Fruit fly (Drosophila melanogaster) whole organism, embryonic: ENCODE data around the gene bin.
A peak's percentile ranks its signal among the peaks of the same experiment; 100 is the strongest.

ENCODE experiments used
- Asciz ChIP-seq: fragments of 200-800 bp; sonication (Bioruptor generic); optimal IDR thresholded peaks from 2 replicates; lab custom pipeline; 2017; ENCODE audit warnings: missing biosample characterization, mild to moderate bottlenecking, missing genetic modification characterization, missing genetic modification reagents
- CG10543 ChIP-seq: fragments of 200-800 bp; sonication (Bioruptor generic); optimal IDR thresholded peaks from 3 replicates; lab custom pipeline; 2017; ENCODE audit warnings: missing biosample characterization, mild to moderate bottlenecking, missing genetic modification characterization, moderate library complexity
- CG11504 ChIP-seq: fragments of 200-800 bp; sonication (Bioruptor generic); optimal IDR thresholded peaks from 3 replicates; lab custom pipeline; 2019; ENCODE audit warnings: missing biosample characterization, mild to moderate bottlenecking, missing genetic modification characterization, moderate library complexity
- CG11696 ChIP-seq: fragments of 200-800 bp; sonication (Bioruptor generic); IDR thresholded peaks from 2 replicates; pipeline ENCODE4 v1.3.6; 2022; ENCODE audit warnings: missing biosample characterization, missing genetic modification characterization
- CG12071 ChIP-seq: fragments of 200-800 bp; sonication (Bioruptor generic); optimal IDR thresholded peaks from 3 replicates; lab custom pipeline; 2018; ENCODE audit warnings: missing biosample characterization, mild to moderate bottlenecking, missing genetic modification characterization
- CG15011 ChIP-seq: fragments of 200-800 bp; sonication (Bioruptor generic); optimal IDR thresholded peaks from 3 replicates; lab custom pipeline; 2018; ENCODE audit warnings: missing biosample characterization, mild to moderate bottlenecking, missing genetic modification characterization
- CG18262 ChIP-seq: fragments of 200-800 bp; optimal IDR thresholded peaks from 3 replicates; lab custom pipeline; 2019; ENCODE audit warnings: missing biosample characterization, mild to moderate bottlenecking, missing genetic modification characterization, moderate library complexity
- CG2120 ChIP-seq: fragments of 200-800 bp; sonication (Bioruptor generic); optimal IDR thresholded peaks from 3 replicates; lab custom pipeline; 2016; ENCODE audit warnings: missing biosample characterization, missing genetic modification characterization
- CG3065 ChIP-seq: fragments of 200-800 bp; sonication (Bioruptor generic); optimal IDR thresholded peaks from 2 replicates; lab custom pipeline; 2016; ENCODE audit warnings: missing biosample characterization, missing genetic modification characterization
- CG31388 ChIP-seq: fragments of 200-800 bp; sonication (Bioruptor generic); optimal IDR thresholded peaks from 2 replicates; lab custom pipeline; 2016; ENCODE audit warnings: missing biosample characterization, missing genetic modification characterization
- CG31441 ChIP-seq: fragments of 200-800 bp; sonication (Bioruptor generic); IDR thresholded peaks from 2 replicates; pipeline ENCODE4 v1.3.6; 2022; ENCODE audit warnings: missing biosample characterization, missing genetic modification characterization
- CG3838 ChIP-seq: fragments of 200-800 bp; sonication (Bioruptor generic); optimal IDR thresholded peaks from 3 replicates; lab custom pipeline; 2016; ENCODE audit warnings: missing biosample characterization, missing genetic modification characterization
- CG5953 ChIP-seq: fragments of 200-800 bp; sonication (Bioruptor generic); IDR thresholded peaks from 2 replicates; pipeline ENCODE4 v1.3.6; 2022; ENCODE audit warnings: missing biosample characterization, missing genetic modification characterization
- CG7786 ChIP-seq: fragments of 200-800 bp; sonication (Bioruptor generic); optimal IDR thresholded peaks from 2 replicates; lab custom pipeline; 2016; ENCODE audit warnings: missing biosample characterization, missing genetic modification characterization
- CG7839 ChIP-seq: fragments of 200-800 bp; sonication (Bioruptor generic); optimal IDR thresholded peaks from 3 replicates; lab custom pipeline; 2018; ENCODE audit warnings: missing biosample characterization, mild to moderate bottlenecking, missing genetic modification characterization, moderate library complexity
- D ChIP-seq, 2 experiments: fragments of 200-800 bp in 1 of 2; fragments of >200 bp in 1 of 2; sonication (Bioruptor generic) in 1 of 2; optimal IDR thresholded peaks; 2 replicates in 1 of 2; 3 replicates in 1 of 2; lab custom pipeline; 2017; ENCODE audit warnings: mild to moderate bottlenecking in 1 of 2, missing biosample characterization in 1 of 2, missing genetic modification characterization in 1 of 2, missing genetic modification reagents in 1 of 2
- Dip2 ChIP-seq: fragments of 200-800 bp; sonication (Bioruptor generic); IDR thresholded peaks from 2 replicates; pipeline ENCODE4 v1.3.6; 2022; ENCODE audit warnings: missing biosample characterization, missing genetic modification characterization
- Gug ChIP-seq: fragments of 200-800 bp; sonication (Bioruptor generic); IDR thresholded peaks from 4 replicates; pipeline ENCODE4 v1.3.6; 2022; ENCODE audit warnings: missing biosample characterization, missing genetic modification characterization
- HLH4C ChIP-seq: fragments of 200-800 bp; sonication (Bioruptor generic); IDR thresholded peaks from 3 replicates; pipeline ENCODE4 v1.3.6; 2022; ENCODE audit warnings: missing biosample characterization, missing genetic modification characterization; ENCODE audit not compliant: partially characterized antibody
- HLHmδ ChIP-seq: fragments of 200-800 bp; sonication (Bioruptor generic); optimal IDR thresholded peaks from 2 replicates; lab custom pipeline; 2018; ENCODE audit warnings: missing biosample characterization, mild to moderate bottlenecking, missing genetic modification characterization, moderate library complexity
- Hey ChIP-seq: fragments of 200-800 bp; sonication (Bioruptor generic); optimal IDR thresholded peaks from 3 replicates; lab custom pipeline; 2018; ENCODE audit warnings: missing biosample characterization, mild to moderate bottlenecking, missing genetic modification characterization
- MBD-R2 ChIP-seq: fragments of 200-800 bp; sonication (Bioruptor generic); IDR thresholded peaks from 2 replicates; pipeline ENCODE4 v1.3.6; 2022; ENCODE audit warnings: missing biosample characterization, missing genetic modification characterization
- Meics ChIP-seq: fragments of 200-800 bp; sonication (Bioruptor generic); optimal IDR thresholded peaks from 2 replicates; lab custom pipeline; 2017; ENCODE audit warnings: missing biosample characterization, mild to moderate bottlenecking, missing genetic modification characterization
- Nf-YC ChIP-seq: fragments of 200-800 bp; optimal IDR thresholded peaks from 3 replicates; lab custom pipeline; 2019; ENCODE audit warnings: missing biosample characterization, mild to moderate bottlenecking, missing genetic modification characterization, moderate library complexity
- Sry-β ChIP-seq: fragments of 200-800 bp; sonication (Bioruptor generic); optimal IDR thresholded peaks from 2 replicates; lab custom pipeline; 2018; ENCODE audit warnings: missing biosample characterization, mild to moderate bottlenecking, missing genetic modification characterization, moderate library complexity
- Sry-δ ChIP-seq: fragments of 200-800 bp; sonication (Bioruptor generic); optimal IDR thresholded peaks from 2 replicates; lab custom pipeline; 2016; ENCODE audit warnings: missing biosample characterization, missing genetic modification characterization
- Vsx1 ChIP-seq: fragments of 200-800 bp; sonication (Bioruptor generic); optimal IDR thresholded peaks from 2 replicates; lab custom pipeline; 2017; ENCODE audit warnings: missing biosample characterization, mild to moderate bottlenecking, missing genetic modification characterization, missing genetic modification reagents
- ase ChIP-seq: fragments of 200-800 bp; sonication (Bioruptor generic); IDR thresholded peaks from 3 replicates; pipeline ENCODE4 v1.3.6; 2022; ENCODE audit warnings: missing biosample characterization, missing genetic modification characterization
- az2 ChIP-seq: fragments of 200-800 bp; sonication (Bioruptor generic); optimal IDR thresholded peaks from 3 replicates; lab custom pipeline; 2016; ENCODE audit warnings: missing biosample characterization, missing genetic modification characterization
- cad ChIP-seq: fragments of >200 bp; optimal IDR thresholded peaks from 2 replicates; lab custom pipeline; 2017; ENCODE audit warnings: missing biosample characterization, missing genetic modification characterization
- caup ChIP-seq: fragments of 200-800 bp; sonication (Bioruptor generic); optimal IDR thresholded peaks from 3 replicates; lab custom pipeline; 2017; ENCODE audit warnings: missing biosample characterization, mild to moderate bottlenecking, missing genetic modification characterization, moderate library complexity; ENCODE audit not compliant: severe bottlenecking
- chn ChIP-seq: fragments of 200-800 bp; sonication (Bioruptor generic); optimal IDR thresholded peaks from 2 replicates; lab custom pipeline; 2016; ENCODE audit warnings: missing biosample characterization, missing genetic modification characterization
- crp ChIP-seq, 2 experiments: fragments of 200-800 bp; sonication (Bioruptor generic); optimal IDR thresholded peaks; 2 replicates in 1 of 2; 3 replicates in 1 of 2; lab custom pipeline; 2017; ENCODE audit warnings: missing biosample characterization in 2 of 2, missing genetic modification characterization in 2 of 2, mild to moderate bottlenecking in 1 of 2, moderate library complexity in 1 of 2
- dati ChIP-seq: fragments of 200-800 bp; sonication (Bioruptor generic); IDR thresholded peaks from 2 replicates; pipeline ENCODE4 v1.3.6; 2022; ENCODE audit warnings: missing biosample characterization, missing genetic modification characterization
- dmrt11E ChIP-seq: fragments of 200-800 bp; sonication (Bioruptor generic); optimal IDR thresholded peaks from 3 replicates; lab custom pipeline; 2018; ENCODE audit warnings: missing biosample characterization, mild to moderate bottlenecking, missing genetic modification characterization, moderate library complexity
- dmrt99B ChIP-seq: fragments of 200-800 bp; sonication (Bioruptor generic); optimal IDR thresholded peaks from 2 replicates; lab custom pipeline; 2018; ENCODE audit warnings: missing biosample characterization, mild to moderate bottlenecking, missing genetic modification characterization, moderate library complexity
- eve ChIP-seq, 2 experiments: fragments of >200 bp; optimal IDR thresholded peaks; 2 replicates each; lab custom pipeline; 2017; ENCODE audit warnings: missing biosample characterization in 2 of 2, missing genetic modification characterization in 2 of 2
- fd3F ChIP-seq: fragments of 200-800 bp; sonication (Bioruptor generic); optimal IDR thresholded peaks from 2 replicates; lab custom pipeline; 2018; ENCODE audit warnings: missing biosample characterization, mild to moderate bottlenecking, missing genetic modification characterization, moderate library complexity
- gcm2 ChIP-seq: fragments of 200-800 bp; sonication (Bioruptor generic); optimal IDR thresholded peaks from 2 replicates; lab custom pipeline; 2016; ENCODE audit warnings: missing biosample characterization, missing genetic modification characterization
- kni ChIP-seq: fragments of 200-800 bp; sonication (Bioruptor generic); optimal IDR thresholded peaks from 3 replicates; lab custom pipeline; 2017; ENCODE audit warnings: mild to moderate bottlenecking, missing biosample characterization, missing genetic modification reagents, missing genetic modification characterization
- nom ChIP-seq: fragments of 200-800 bp; sonication (Bioruptor generic); optimal IDR thresholded peaks from 2 replicates; lab custom pipeline; 2017; ENCODE audit warnings: missing biosample characterization, missing genetic modification characterization, mild to moderate bottlenecking, moderate library complexity, missing genetic modification reagents
- odd ChIP-seq: fragments of 200-800 bp; sonication (Bioruptor generic); optimal IDR thresholded peaks from 2 replicates; lab custom pipeline; 2017; ENCODE audit warnings: missing biosample characterization, mild to moderate bottlenecking, missing genetic modification characterization
- pho ChIP-seq: fragments of 200-800 bp; sonication (Bioruptor generic); optimal IDR thresholded peaks from 2 replicates; lab custom pipeline; 2016; ENCODE audit warnings: missing biosample characterization, missing genetic modification characterization
- repo ChIP-seq: fragments of 200-800 bp; sonication (Bioruptor generic); optimal IDR thresholded peaks from 2 replicates; lab custom pipeline; 2016; ENCODE audit warnings: missing biosample characterization, missing genetic modification characterization
- sens-2 ChIP-seq: fragments of 200-800 bp; sonication (Bioruptor generic); IDR thresholded peaks from 2 replicates; pipeline ENCODE4 v1.3.6; 2022; ENCODE audit warnings: missing biosample characterization, missing genetic modification characterization
- so ChIP-seq: fragments of 200-800 bp; sonication (Bioruptor generic); IDR thresholded peaks from 3 replicates; pipeline ENCODE4 v1.3.6; 2022; ENCODE audit warnings: missing biosample characterization, missing genetic modification characterization
- tin ChIP-seq: fragments of 200-800 bp; sonication (Bioruptor generic); optimal IDR thresholded peaks from 3 replicates; lab custom pipeline; 2016; ENCODE audit warnings: missing biosample characterization, missing genetic modification characterization
- twi ChIP-seq: fragments of 200-800 bp; optimal IDR thresholded peaks from 2 replicates; lab custom pipeline; 2019; ENCODE audit warnings: missing biosample characterization, mild to moderate bottlenecking, missing genetic modification characterization, moderate library complexity
- vfl ChIP-seq: fragments of 200-800 bp; sonication (Bioruptor generic); optimal IDR thresholded peaks from 2 replicates; lab custom pipeline; 2016; ENCODE audit warnings: missing biosample characterization, missing genetic modification characterization
- wor ChIP-seq: fragments of 200-800 bp; sonication (Bioruptor generic); IDR thresholded peaks from 2 replicates; pipeline ENCODE4 v1.3.6; 2022; ENCODE audit warnings: missing biosample characterization, missing genetic modification characterization

Gene bin

DNA sequence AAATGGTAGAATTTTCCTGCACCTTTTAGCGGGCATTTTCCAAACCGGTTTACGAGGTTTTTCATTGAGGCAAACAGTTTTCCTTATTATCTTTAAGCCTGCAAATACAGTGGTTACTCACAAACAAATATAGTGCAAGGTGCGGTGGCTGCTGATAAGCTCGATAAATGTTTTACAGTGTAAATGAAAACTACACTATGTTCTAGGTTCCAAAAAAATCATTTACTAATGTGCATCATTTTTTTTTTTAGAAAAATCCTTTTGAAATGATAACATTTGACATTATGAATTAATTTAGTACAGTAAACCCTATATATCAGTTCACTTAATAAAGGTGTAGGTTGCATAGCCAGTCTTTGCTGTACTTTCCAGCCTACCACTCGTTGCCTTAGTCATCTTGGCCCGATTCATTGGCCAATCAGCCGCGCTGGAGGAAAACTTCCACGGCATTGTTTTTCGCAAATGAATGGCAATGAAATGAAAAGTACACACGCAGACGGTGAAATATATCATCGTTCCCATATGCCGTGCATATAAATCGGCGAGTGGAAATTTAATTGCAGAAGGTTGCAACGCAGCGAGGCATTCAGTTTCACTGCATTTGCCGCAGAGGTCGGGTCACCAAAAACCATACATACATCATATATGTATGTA lies 12.3 kb upstream of the bin start (continued):
- TF ChIP-seq caup (no peak), CG11504 (peak; percentile 27), CG5953 (GFP tag; lab: Robert Waterston, UW) (no peak), CG10543 (GFP tag; lab: Kevin White, UChicago) (no peak), Vsx1 (no peak), wor (GFP tag; lab: Robert Waterston, UW) (no peak), CG31388 (GFP tag; lab: Kevin White, UChicago) (no peak), Sry-β (GFP tag; lab: Kevin White, UChicago) (no peak), CG7786 (GFP tag; lab: Kevin White, UChicago) (no peak), eve (GFP tag; optimal IDR thresholded peaks at IDR 0.05; lab: Kevin White, UChicago) (peak in 1 of 2 experiments; percentile 78), CG31441 (GFP tag; lab: Robert Waterston, UW) (0 out of 2 replicates have a peak, but pooled peaks have one; percentile 10), dmrt99B (peak; percentile 2), vfl (GFP tag; lab: Kevin White, UChicago) (no peak), chn (GFP tag; lab: Kevin White, UChicago) (no peak), CG11696 (GFP tag; lab: Robert Waterston, UW) (no peak), D (optimal IDR thresholded peaks at IDR 0.05; lab: Kevin White, UChicago) (no peak), D (GFP tag; optimal IDR thresholded peaks at IDR 0.05; lab: Kevin White, UChicago) (no peak), Hey (tag; lab: Kevin White, UChicago) (no peak), tin (GFP tag; lab: Kevin White, UChicago) (no peak), CG3838 (GFP tag; lab: Kevin White, UChicago) (no peak), kni (GFP tag; lab: Kevin White, UChicago) (no peak), HLHmδ (GFP tag; lab: Kevin White, UChicago) (no peak), MBD-R2 (GFP tag; lab: Robert Waterston, UW) (no peak), fd3F (GFP tag; lab: Kevin White, UChicago) (no peak), CG3065 (no peak), Nf-YC (tag; lab: Kevin White, UChicago) (no peak), nom (GFP tag; lab: Kevin White, UChicago) (no peak), Meics (GFP tag; lab: Kevin White, UChicago) (no peak), az2 (GFP tag; lab: Kevin White, UChicago) (peak; percentile 22), Dip2 (GFP tag; lab: Robert Waterston, UW) (no peak), Gug (GFP tag; lab: Robert Waterston, UW) (no peak), twi (no peak), cad (no peak), Asciz (no peak), CG2120 (GFP tag; lab: Kevin White, UChicago) (no peak), gcm2 (no peak), crp (GFP tag; optimal IDR thresholded peaks at IDR 0.05; lab: Kevin White, UChicago) (no peak), dmrt11E (tag; lab: Kevin White, UChicago) (peak; percentile 27), CG18262 (tag; lab: Kevin White, UChicago) (no peak), so (GFP tag; lab: Robert Waterston, UW) (no peak), ase (GFP tag; lab: Robert Waterston, UW) (no peak), pho (no peak), sens-2 (GFP tag; lab: Robert Waterston, UW) (no peak), repo (no peak), Sry-δ (GFP tag; lab: Kevin White, UChicago) (no peak), CG7839 (peak; percentile 26), odd (no peak), CG12071 (no peak), CG15011 (GFP tag; lab: Kevin White, UChicago) (no peak), dati (no peak), HLH4C (GFP tag; lab: Robert Waterston, UW) (no peak)
